Worm (Caenorhabditis elegans) whole organism, L1 larva: ENCODE data around the gene ndua-12.

Source experiments
- C16A3.4 ChIP-seq: fragments of 150-350 bp; optimal IDR thresholded peaks from 2 replicates; lab custom pipeline; 2014; ENCODE audit warnings: missing biosample characterization, missing genetic modification characterization
- C34B4.2 ChIP-seq: sonication (generic microtip); optimal IDR thresholded peaks from 2 replicates; lab custom pipeline; 2017; ENCODE audit warnings: mild to moderate bottlenecking, missing genetic modification characterization, missing compliant biosample characterization
- F16B12.6 ChIP-seq: fragments of 150-350 bp; optimal IDR thresholded peaks from 2 replicates; lab custom pipeline; 2014; ENCODE audit warnings: missing biosample characterization, missing genetic modification characterization
- Y116A8C.19 ChIP-seq: sonication (generic microtip); optimal IDR thresholded peaks from 2 replicates; lab custom pipeline; 2016; ENCODE audit warnings: missing compliant biosample characterization, missing genetic modification characterization, borderline replicate concordance
- blmp-1 ChIP-seq: fragments of 150-350 bp; optimal IDR thresholded peaks from 2 replicates; lab custom pipeline; 2014; ENCODE audit warnings: missing biosample characterization, missing genetic modification characterization
- ceh-82 ChIP-seq, 3 experiments: fragments of 150-350 bp in 1 of 3; sonication (generic microtip) in 2 of 3; optimal IDR thresholded peaks; 2 replicates each; lab custom pipeline; 2014 to 2017; ENCODE audit warnings: missing biosample characterization in 3 of 3, missing genetic modification characterization in 3 of 3
- ceh-88 ChIP-seq: fragments of 200-800 bp; sonication (Bioruptor generic); IDR thresholded peaks from 2 replicates; pipeline ENCODE4 v1.3.6; 2022; ENCODE audit warnings: missing genetic modification characterization, missing compliant biosample characterization
- ceh-90 ChIP-seq: sonication (generic microtip); optimal IDR thresholded peaks from 2 replicates; lab custom pipeline; 2016; ENCODE audit warnings: missing genetic modification characterization, missing compliant biosample characterization
- ces-1 ChIP-seq: fragments of 150-350 bp; optimal IDR thresholded peaks from 2 replicates; lab custom pipeline; 2014; ENCODE audit warnings: missing biosample characterization, missing genetic modification reagents, missing genetic modification characterization
- dpl-1 ChIP-seq, 3 experiments: fragments of 150-350 bp in 2 of 3; sonication (generic microtip) in 1 of 3; optimal IDR thresholded peaks; 2 replicates each; lab custom pipeline; 2014 to 2017; ENCODE audit warnings: missing biosample characterization in 3 of 3, missing genetic modification characterization in 3 of 3, missing genetic modification reagents in 3 of 3
- dsc-1 ChIP-seq: sonication (generic microtip); optimal IDR thresholded peaks from 2 replicates; lab custom pipeline; 2016; ENCODE audit warnings: mild to moderate bottlenecking, missing genetic modification characterization, missing compliant biosample characterization
- efl-3 ChIP-seq: fragments of 200-800 bp; sonication (Bioruptor generic); optimal IDR thresholded peaks from 2 replicates; lab custom pipeline; 2018; ENCODE audit warnings: mild to moderate bottlenecking, missing genetic modification characterization, missing compliant biosample characterization
- egl-13 ChIP-seq: sonication (generic microtip); optimal IDR thresholded peaks from 2 replicates; lab custom pipeline; 2016; ENCODE audit warnings: missing genotype, missing genetic modification reagents, missing genetic modification characterization, missing compliant biosample characterization
- egl-27 ChIP-seq, 2 experiments: fragments of 150-350 bp in 1 of 2; sonication (generic microtip); optimal IDR thresholded peaks; 3 replicates each; lab custom pipeline; 2017 to 2018; ENCODE audit warnings: missing biosample characterization in 2 of 2, missing genetic modification characterization in 2 of 2, missing genetic modification reagents in 2 of 2
- elt-2 ChIP-seq: sonication (generic microtip); optimal IDR thresholded peaks from 2 replicates; lab custom pipeline; 2016; ENCODE audit warnings: missing genetic modification characterization, mild to moderate bottlenecking, inconsistent platforms, missing compliant biosample characterization, missing genetic modification reagents
- elt-3 ChIP-seq, 6 experiments: fragments of 150-350 bp in 1 of 6; sonication (generic microtip); optimal IDR thresholded peaks; 2 replicates each; lab custom pipeline; 2017 to 2018; ENCODE audit warnings: missing biosample characterization in 6 of 6, missing genetic modification characterization in 6 of 6, inconsistent platforms in 1 of 6
- ets-5 ChIP-seq: fragments of 200-800 bp; sonication (Bioruptor generic); IDR thresholded peaks from 2 replicates; pipeline ENCODE4 v1.3.6; 2022; ENCODE audit warnings: missing genetic modification characterization, missing compliant biosample characterization
- fkh-10 ChIP-seq: sonication (generic microtip); optimal IDR thresholded peaks from 2 replicates; lab custom pipeline; 2017; ENCODE audit warnings: missing biosample characterization, missing genetic modification reagents, missing genetic modification characterization
- fkh-8 ChIP-seq: sonication (generic microtip); optimal IDR thresholded peaks from 2 replicates; lab custom pipeline; 2016; ENCODE audit warnings: mild to moderate bottlenecking, missing genetic modification characterization, missing compliant biosample characterization
- fos-1 ChIP-seq: fragments of 150-350 bp; optimal IDR thresholded peaks from 2 replicates; lab custom pipeline; 2014; ENCODE audit warnings: missing biosample characterization, missing genetic modification characterization
- hlh-4 ChIP-seq: sonication (generic microtip); optimal IDR thresholded peaks from 2 replicates; lab custom pipeline; 2016; ENCODE audit warnings: mild to moderate bottlenecking, missing genetic modification characterization, missing compliant biosample characterization
- hpl-2 ChIP-seq: fragments of 150-350 bp; optimal IDR thresholded peaks from 2 replicates; lab custom pipeline; 2014; ENCODE audit warnings: missing biosample characterization, missing genetic modification reagents, missing genetic modification characterization
- lin-13 ChIP-seq: fragments of 150-350 bp; optimal IDR thresholded peaks from 2 replicates; lab custom pipeline; 2014; ENCODE audit warnings: missing biosample characterization, missing genetic modification reagents, missing genetic modification characterization
- lin-14 ChIP-seq: fragments of 200-800 bp; sonication (Bioruptor generic); optimal IDR thresholded peaks from 2 replicates; lab custom pipeline; 2018; ENCODE audit warnings: mild to moderate bottlenecking, missing genetic modification characterization, moderate library complexity, missing compliant biosample characterization
- lir-3 ChIP-seq: sonication (generic microtip); optimal IDR thresholded peaks from 2 replicates; lab custom pipeline; 2016; ENCODE audit warnings: mild to moderate bottlenecking, missing genetic modification characterization, moderate library complexity, missing compliant biosample characterization; ENCODE audit not compliant: poor library complexity
- lsy-2 ChIP-seq, 2 experiments: fragments of 150-350 bp; optimal IDR thresholded peaks; 2 replicates each; lab custom pipeline; 2014; ENCODE audit warnings: missing biosample characterization in 2 of 2, missing genetic modification characterization in 2 of 2
- mab-9 ChIP-seq: fragments of 200-800 bp; sonication (Bioruptor generic); IDR thresholded peaks from 2 replicates; pipeline ENCODE4 v1.3.6; 2022; ENCODE audit warnings: missing genetic modification reagents, missing genetic modification characterization, missing compliant biosample characterization
- mef-2 ChIP-seq: fragments of 150-350 bp; optimal IDR thresholded peaks from 2 replicates; lab custom pipeline; 2014; ENCODE audit warnings: missing biosample characterization, missing genetic modification characterization
- mep-1 ChIP-seq: fragments of 150-350 bp; optimal IDR thresholded peaks from 2 replicates; lab custom pipeline; 2014; ENCODE audit warnings: missing biosample characterization, missing genetic modification characterization
- nhr-12 ChIP-seq: sonication (generic microtip); optimal IDR thresholded peaks from 2 replicates; lab custom pipeline; 2017; ENCODE audit warnings: missing biosample characterization, missing genetic modification characterization
- nhr-20 ChIP-seq: sonication (generic microtip); optimal IDR thresholded peaks from 2 replicates; lab custom pipeline; 2016; ENCODE audit warnings: mild to moderate bottlenecking, missing genetic modification characterization, missing compliant biosample characterization
- nhr-237 ChIP-seq: fragments of 150-350 bp; optimal IDR thresholded peaks from 2 replicates; lab custom pipeline; 2014; ENCODE audit warnings: missing biosample characterization, missing genetic modification characterization
- nhr-28 ChIP-seq: fragments of 150-350 bp; optimal IDR thresholded peaks from 2 replicates; lab custom pipeline; 2014; ENCODE audit warnings: missing biosample characterization, missing genetic modification characterization
- nhr-47 ChIP-seq: sonication (generic microtip); optimal IDR thresholded peaks from 2 replicates; lab custom pipeline; 2016; ENCODE audit warnings: mild to moderate bottlenecking, missing genetic modification characterization, moderate library complexity, missing compliant biosample characterization
- nhr-71 ChIP-seq: sonication (generic microtip); optimal IDR thresholded peaks from 2 replicates; lab custom pipeline; 2016; ENCODE audit warnings: mild to moderate bottlenecking, missing genetic modification characterization, moderate library complexity, missing compliant biosample characterization
- nhr-77 ChIP-seq: fragments of 150-350 bp; optimal IDR thresholded peaks from 2 replicates; lab custom pipeline; 2014; ENCODE audit warnings: missing biosample characterization, missing genetic modification characterization
- nhr-84 ChIP-seq: sonication (generic microtip); optimal IDR thresholded peaks from 2 replicates; lab custom pipeline; 2017; ENCODE audit warnings: missing biosample characterization, missing genetic modification characterization
- pag-3 ChIP-seq: sonication (generic microtip); optimal IDR thresholded peaks from 2 replicates; lab custom pipeline; 2017; ENCODE audit warnings: missing genetic modification characterization, mild to moderate bottlenecking, missing compliant biosample characterization, antibody characterized with exemption, borderline replicate concordance; ENCODE audit not compliant: insufficient read depth
- pax-3 ChIP-seq: fragments of 200-800 bp; sonication (Bioruptor generic); optimal IDR thresholded peaks from 2 replicates; lab custom pipeline; 2018; ENCODE audit warnings: mild to moderate bottlenecking, missing genetic modification characterization, moderate library complexity, missing compliant biosample characterization
- rnt-1 ChIP-seq: sonication (generic microtip); optimal IDR thresholded peaks from 2 replicates; lab custom pipeline; 2016; ENCODE audit warnings: mild to moderate bottlenecking, missing genetic modification characterization, moderate library complexity, missing compliant biosample characterization
- skn-1 ChIP-seq: fragments of 150-350 bp; optimal IDR thresholded peaks from 2 replicates; lab custom pipeline; 2014; ENCODE audit warnings: missing biosample characterization, missing genetic modification characterization
- snpc-4 ChIP-seq: fragments of 150-350 bp; optimal IDR thresholded peaks from 2 replicates; lab custom pipeline; 2014; ENCODE audit warnings: missing biosample characterization, missing genetic modification characterization
- snu-23 ChIP-seq: sonication (generic microtip); optimal IDR thresholded peaks from 2 replicates; lab custom pipeline; 2016; ENCODE audit warnings: missing genetic modification characterization, missing compliant biosample characterization
- sptf-1 ChIP-seq: fragments of 150-350 bp; optimal IDR thresholded peaks from 2 replicates; lab custom pipeline; 2014; ENCODE audit warnings: missing biosample characterization, missing genetic modification characterization
- sup-37 ChIP-seq: fragments of 200-800 bp; sonication (Bioruptor generic); optimal IDR thresholded peaks from 2 replicates; lab custom pipeline; 2018; ENCODE audit warnings: mild to moderate bottlenecking, missing genetic modification characterization, missing compliant biosample characterization
- unc-30 ChIP-seq: sonication (generic microtip); optimal IDR thresholded peaks from 2 replicates; lab custom pipeline; 2017; ENCODE audit warnings: missing biosample characterization, missing genetic modification characterization
- unc-62 ChIP-seq: fragments of 150-350 bp; optimal IDR thresholded peaks from 2 replicates; lab custom pipeline; 2014; ENCODE audit warnings: missing biosample characterization, missing genetic modification reagents, missing genetic modification characterization
- unc-86 ChIP-seq: sonication (generic microtip); optimal IDR thresholded peaks from 2 replicates; lab custom pipeline; 2016; ENCODE audit warnings: missing genetic modification characterization, missing compliant biosample characterization
- vab-15 ChIP-seq: sonication (generic microtip); optimal IDR thresholded peaks from 2 replicates; lab custom pipeline; 2017; ENCODE audit warnings: missing genotype, mild to moderate bottlenecking, missing genetic modification characterization, missing compliant biosample characterization
- xbp-1 ChIP-seq: sonication (generic microtip); optimal IDR thresholded peaks from 2 replicates; lab custom pipeline; 2016; ENCODE audit warnings: missing genetic modification characterization, missing compliant biosample characterization
- zip-4 ChIP-seq: fragments of 200-800 bp; sonication (Bioruptor generic); optimal IDR thresholded peaks from 2 replicates; lab custom pipeline; 2018; ENCODE audit warnings: mild to moderate bottlenecking, missing genetic modification characterization, moderate library complexity, missing compliant biosample characterization
- ztf-11 ChIP-seq, 2 experiments: sonication (generic microtip); optimal IDR thresholded peaks; 2 replicates each; lab custom pipeline; 2016 to 2017; ENCODE audit warnings: missing genetic modification characterization in 2 of 2, missing biosample characterization in 1 of 2, missing compliant biosample characterization in 1 of 2
- ztf-4 ChIP-seq: fragments of 150-350 bp; optimal IDR thresholded peaks from 2 replicates; lab custom pipeline; 2014; ENCODE audit warnings: missing biosample characterization, missing genetic modification characterization

The ndua-12 gene

ce11 chrIV:2725784-2726183 lies 6.2 kb upstream of the ndua-12 start, which contains the start of gene ubxn-2:
Gene ubxn-2, minus strand, starts transcription at chrIV:2725819.
- TF ChIP-seq nhr-20 (peak; percentile 82), skn-1 (tag; lab: Kevin White, UChicago) (peak; percentile 87), mef-2 (tag; lab: Kevin White, UChicago) (no peak), C16A3.4 (tag; lab: Kevin White, UChicago) (peak; percentile 70), lir-3 (tag; lab: Kevin White, UChicago) (no peak), lin-14 (GFP tag; lab: Kevin White, UChicago) (peak; percentile 77), egl-13 (peak; percentile 66), ceh-88 (0 out of 2 replicates have a peak, but pooled peaks have one; percentile 43), xbp-1 (peak; percentile 84), nhr-47 (tag; lab: Kevin White, UChicago) (peak; percentile 93), lin-13 (peak; percentile 78), unc-86 (tag; lab: Kevin White, UChicago) (peak; percentile 81), zip-4 (peak; percentile 67), unc-62 (GFP tag; lab: Kevin White, UChicago) (no peak), mep-1 (tag; lab: Kevin White, UChicago) (peak; percentile 93), sptf-1 (no peak), elt-3 (tag; optimal IDR thresholded peaks at IDR 0.05; lab: Kevin White, UChicago) (peak in 3 of 6 experiments; percentile 20 to 77 (median 63)), ztf-4 (tag; lab: Kevin White, UChicago) (peak; percentile 14), snu-23 (GFP tag; lab: Kevin White, UChicago) (peak; percentile 92), ceh-90 (peak; percentile 62), hlh-4 (no peak), nhr-77 (peak; percentile 50), dsc-1 (tag; lab: Kevin White, UChicago) (peak; percentile 88), elt-2 (tag; lab: Kevin White, UChicago) (peak; percentile 30), nhr-237 (no peak), egl-27 (tag; optimal IDR thresholded peaks at IDR 0.05; lab: Kevin White, UChicago) (no peak), efl-3 (GFP tag; lab: Kevin White, UChicago) (no peak), fkh-8 (tag; lab: Kevin White, UChicago) (peak; percentile 85), hpl-2 (no peak), ets-5 (GFP tag; lab: Robert Waterston, UW) (no peak), unc-30 (tag; lab: Kevin White, UChicago) (peak; percentile 65), ztf-11 (tag; optimal IDR thresholded peaks at IDR 0.05; lab: Kevin White, UChicago) (peak in 1 of 2 experiments; percentile 80), pag-3 (no peak), ces-1 (GFP tag; lab: Kevin White, UChicago) (no peak), ceh-82 (tag; optimal IDR thresholded peaks at IDR 0.05; lab: Kevin White, UChicago) (peak; percentile 89 to 91 (median 90)), snpc-4 (tag; lab: Kevin White, UChicago) (peak; percentile 73), lsy-2 (tag; optimal IDR thresholded peaks at IDR 0.05; lab: Kevin White, UChicago) (peak; percentile 89 to 90), nhr-12 (tag; lab: Kevin White, UChicago) (no peak), pax-3 (tag; lab: Kevin White, UChicago) (peak; percentile 66), nhr-84 (no peak), nhr-71 (tag; lab: Kevin White, UChicago) (peak; percentile 90), fos-1 (tag; lab: Kevin White, UChicago) (peak; percentile 54), F16B12.6 (tag; lab: Kevin White, UChicago) (peak; percentile 56), C34B4.2 (tag; lab: Kevin White, UChicago) (no peak), sup-37 (GFP tag; lab: Kevin White, UChicago) (peak; percentile 57), rnt-1 (tag; lab: Kevin White, UChicago) (peak; percentile 94), blmp-1 (peak; percentile 57), dpl-1 (GFP tag; optimal IDR thresholded peaks at IDR 0.05; lab: Kevin White, UChicago) (peak; percentile 76 to 85 (median 85)), mab-9 (GFP tag; lab: Robert Waterston, UW) (peak; percentile 73), fkh-10 (GFP tag; lab: Kevin White, UChicago) (no peak), vab-15 (tag; lab: Kevin White, UChicago) (no peak), Y116A8C.19 (tag; lab: Kevin White, UChicago) (no peak), nhr-28 (tag; lab: Kevin White, UChicago) (no peak)
